Worm (Caenorhabditis elegans) whole organism, early embryonic: ENCODE data around the gene F53E4.1.

Source experiments
- B0310.2 ChIP-seq: sonication (generic microtip); optimal IDR thresholded peaks from 2 replicates; lab custom pipeline; 2016; ENCODE audit warnings: mild to moderate bottlenecking, missing genetic modification characterization, missing compliant biosample characterization
- F13C5.2 ChIP-seq: sonication (generic microtip); optimal IDR thresholded peaks from 2 replicates; lab custom pipeline; 2017; ENCODE audit warnings: mild to moderate bottlenecking, missing genetic modification characterization, inconsistent platforms, missing compliant biosample characterization
- aly-1 ChIP-seq: sonication (generic microtip); optimal IDR thresholded peaks from 2 replicates; lab custom pipeline; 2016; ENCODE audit warnings: missing genetic modification characterization, missing compliant biosample characterization
- ama-1 ChIP-seq: fragments of 150-350 bp; optimal IDR thresholded peaks from 2 replicates; lab custom pipeline; 2014
- ceh-36 ChIP-seq: sonication (generic microtip); optimal IDR thresholded peaks from 2 replicates; lab custom pipeline; 2016; ENCODE audit warnings: missing genetic modification characterization, inconsistent platforms, missing compliant biosample characterization
- ets-7 ChIP-seq: sonication (generic microtip); optimal IDR thresholded peaks from 2 replicates; lab custom pipeline; 2016; ENCODE audit warnings: missing genotype, missing genetic modification characterization, missing compliant biosample characterization
- flt-1 ChIP-seq: fragments of 200-800 bp; sonication (Bioruptor generic); IDR thresholded peaks from 2 replicates; pipeline ENCODE4 v1.3.6; 2022; ENCODE audit warnings: missing genetic modification characterization, missing compliant biosample characterization
- hmbx-1 ChIP-seq: sonication (generic microtip); optimal IDR thresholded peaks from 2 replicates; lab custom pipeline; 2016; ENCODE audit warnings: mild to moderate bottlenecking, missing genetic modification characterization, missing compliant biosample characterization
- hnd-1 ChIP-seq: sonication (generic microtip); optimal IDR thresholded peaks from 2 replicates; lab custom pipeline; 2016; ENCODE audit warnings: missing genetic modification characterization, missing compliant biosample characterization
- pes-1 ChIP-seq: fragments of 200-800 bp; sonication (Bioruptor generic); IDR thresholded peaks from 2 replicates; pipeline ENCODE4 v1.3.6; 2022; ENCODE audit warnings: missing genetic modification reagents, missing genetic modification characterization, missing compliant biosample characterization
- scrt-1 ChIP-seq: fragments of 200-800 bp; sonication (Bioruptor generic); IDR thresholded peaks from 2 replicates; pipeline ENCODE4 v1.3.6; 2022; ENCODE audit warnings: missing genetic modification characterization, missing compliant biosample characterization
- tbx-37 ChIP-seq: fragments of 200-800 bp; sonication (Bioruptor generic); conservative IDR thresholded peaks from 2 replicates; pipeline ENCODE4 v1.3.6; 2022; ENCODE audit warnings: missing genetic modification reagents, missing genetic modification characterization, missing compliant biosample characterization
- tra-4 ChIP-seq: sonication (generic microtip); optimal IDR thresholded peaks from 2 replicates; lab custom pipeline; 2017; ENCODE audit warnings: missing genetic modification characterization, missing compliant biosample characterization

ce11 chrV:15689952-15690351 is 21.9 kb upstream of the F53E4.1 start, which contains the start of gene nhr-268:
- no peak for TF ChIP-seq F13C5.2 (tag; lab: Kevin White, UChicago)
- TF ChIP-seq ets-7 (tag; lab: Kevin White, UChicago) = no peak
- no peak for TF ChIP-seq B0310.2 (tag; lab: Kevin White, UChicago)
- no peak for TF ChIP-seq hnd-1 (tag; lab: Kevin White, UChicago)
- TF ChIP-seq ama-1 = no peak
- no peak for TF ChIP-seq aly-1 (tag; lab: Kevin White, UChicago)
- no peak for TF ChIP-seq hmbx-1 (tag; lab: Kevin White, UChicago)
- no peak for TF ChIP-seq tra-4 (tag; lab: Kevin White, UChicago)
- no peak for TF ChIP-seq ceh-36
- TF ChIP-seq tbx-37 = no peak
- TF ChIP-seq pes-1 (GFP tag; lab: Robert Waterston, UW) = no peak
- TF ChIP-seq scrt-1 (GFP tag; lab: Robert Waterston, UW) = no peak
- TF ChIP-seq flt-1 (GFP tag; lab: Robert Waterston, UW) = no peak
